Fruit fly (Drosophila melanogaster): ENCODE measurements around the gene beta-Man.
A peak's percentile ranks its signal among the peaks of the same experiment; 100 is the strongest.

beta-Man gene

dm6 chr3R:4174470-4174869 is 22.5 kb upstream of the beta-Man start, which contains the start of gene CG12581 (continued):
- 0 out of 3 replicates have a peak, but pooled peaks have one; percentile 9 for TF ChIP-seq CG6791 (GFP tag; IDR thresholded peaks at IDR 0.05; ENCODE audit: partially characterized antibody)
- TF ChIP-seq CG6813 (GFP tag; optimal IDR thresholded peaks at IDR 0.05) = no peak
- TF ChIP-seq CG1529 (GFP tag; optimal IDR thresholded peaks at IDR 0.05) = no peak
- TF ChIP-seq CG16779 (GFP tag; IDR thresholded peaks at IDR 0.05) = no peak
- no peak for TF ChIP-seq gro (GFP tag; optimal IDR thresholded peaks at IDR 0.05)
- peak; percentile 46 for TF ChIP-seq Ets65A (GFP tag)
- no peak for TF ChIP-seq CG17328 (GFP tag; IDR thresholded peaks at IDR 0.05)
- TF ChIP-seq inv (GFP tag; IDR thresholded peaks at IDR 0.05; ENCODE audit: partially characterized antibody) = peak; percentile 32; the same call in 1 of the 2 replicates
- no peak for TF ChIP-seq Sry-β (GFP tag; optimal IDR thresholded peaks at IDR 0.05)
- TF ChIP-seq YL-1 (GFP tag; optimal IDR thresholded peaks at IDR 0.05) = no peak
- no peak for TF ChIP-seq Meics (GFP tag; optimal IDR thresholded peaks at IDR 0.05)
- TF ChIP-seq Pdp1 (GFP tag; optimal IDR thresholded peaks at IDR 0.05) = no peak
- TF ChIP-seq CG8944 (GFP tag; optimal IDR thresholded peaks at IDR 0.05) = no peak
- no peak for TF ChIP-seq Rfx (GFP tag; IDR thresholded peaks at IDR 0.05)
- peak; percentile 15 for TF ChIP-seq yki (optimal IDR thresholded peaks at IDR 0.05)
- no peak for TF ChIP-seq CG1024 (GFP tag; IDR thresholded peaks at IDR 0.05)
- TF ChIP-seq tll (GFP tag; optimal IDR thresholded peaks at IDR 0.05) = no peak
- TF ChIP-seq sens-2 (GFP tag; IDR thresholded peaks at IDR 0.05) = 0 out of 2 replicates have a peak, but pooled peaks have one; percentile 13
- no peak for TF ChIP-seq ap (GFP tag; IDR thresholded peaks at IDR 0.05)
- TF ChIP-seq Hmr (GFP tag; optimal IDR thresholded peaks at IDR 0.05) = no peak
- TF ChIP-seq CG11723 (GFP tag; optimal IDR thresholded peaks at IDR 0.05) = peak; percentile 40
- peak; percentile 56 for TF ChIP-seq Blimp-1 (GFP tag; optimal IDR thresholded peaks at IDR 0.05)
- TF ChIP-seq toy (GFP tag; IDR thresholded peaks at IDR 0.05) = no peak
- TF ChIP-seq CG12769 (tag; optimal IDR thresholded peaks at IDR 0.05) = peak; percentile 55
- peak; percentile 60 for TF ChIP-seq kni (GFP tag; optimal IDR thresholded peaks at IDR 0.05)
- no peak for TF ChIP-seq NK7.1 (GFP tag; optimal IDR thresholded peaks at IDR 0.05)
- TF ChIP-seq CG11093 (GFP tag; IDR thresholded peaks at IDR 0.05) = no peak
- TF ChIP-seq Nf-YB (GFP tag; optimal IDR thresholded peaks at IDR 0.05) = no peak
- TF ChIP-seq Bgb (GFP tag; IDR thresholded peaks at IDR 0.05; ENCODE audit: partially characterized antibody) = 0 out of 2 replicates have a peak, but pooled peaks have one; percentile 2
- TF ChIP-seq BtbVII (GFP tag; optimal IDR thresholded peaks at IDR 0.05) = no peak
- no peak for TF ChIP-seq Atf-2 (GFP tag; optimal IDR thresholded peaks at IDR 0.05)
- TF ChIP-seq fd3F (GFP tag; optimal IDR thresholded peaks at IDR 0.05) = no peak
- no peak for TF ChIP-seq rib (GFP tag; IDR thresholded peaks at IDR 0.05)
- TF ChIP-seq CG31388 (GFP tag; optimal IDR thresholded peaks at IDR 0.05) = no peak
- no peak for TF ChIP-seq CG9727 (GFP tag; optimal IDR thresholded peaks at IDR 0.05)
- TF ChIP-seq insv (GFP tag; optimal IDR thresholded peaks at IDR 0.05) = no peak
- TF ChIP-seq sens (GFP tag) = peak; percentile 7
- no peak for TF ChIP-seq ro (GFP tag; IDR thresholded peaks at IDR 0.05)
- no peak for TF ChIP-seq Hr3 (GFP tag; optimal IDR thresholded peaks at IDR 0.05)
- TF ChIP-seq bsh (GFP tag; optimal IDR thresholded peaks at IDR 0.05) = no peak
- TF ChIP-seq vfl (GFP tag; optimal IDR thresholded peaks at IDR 0.05) = no peak
- no peak for TF ChIP-seq slou (GFP tag; optimal IDR thresholded peaks at IDR 0.05)
- TF ChIP-seq kay (GFP tag; optimal IDR thresholded peaks at IDR 0.05) = no peak
- no peak for TF ChIP-seq CG34224 (GFP tag; IDR thresholded peaks at IDR 0.05; ENCODE audit: partially characterized antibody)
- TF ChIP-seq CG12104 (GFP tag; optimal IDR thresholded peaks at IDR 0.05) = no peak
- TF ChIP-seq her (GFP tag; optimal IDR thresholded peaks at IDR 0.05) = no peak
- no peak for TF ChIP-seq fd64A (GFP tag; optimal IDR thresholded peaks at IDR 0.05)
- no peak for TF ChIP-seq HLHmδ (GFP tag; optimal IDR thresholded peaks at IDR 0.05)
- no peak for TF ChIP-seq CG11695 (GFP tag; IDR thresholded peaks at IDR 0.05)
- no peak for TF ChIP-seq CG6765 (GFP tag; optimal IDR thresholded peaks at IDR 0.05)
- TF ChIP-seq CG31441 (GFP tag; IDR thresholded peaks at IDR 0.05) = no peak
- no peak for TF ChIP-seq CG43689 (GFP tag; IDR thresholded peaks at IDR 0.05)
